Worm (Caenorhabditis elegans) whole organism, L2 larva: ENCODE results near the gene C18B10.6.

Experiments
- blmp-1 ChIP-seq: sonication (generic microtip); optimal IDR thresholded peaks from 2 replicates; lab custom pipeline; 2017; ENCODE audit warnings: missing genetic modification characterization, mild to moderate bottlenecking, missing compliant biosample characterization, antibody characterized with exemption, moderate library complexity; ENCODE audit not compliant: insufficient read depth
- egl-27 ChIP-seq: sonication (generic microtip); optimal IDR thresholded peaks from 3 replicates; lab custom pipeline; 2017; ENCODE audit warnings: missing biosample characterization, missing genetic modification reagents, missing genetic modification characterization
- elt-1 ChIP-seq: fragments of 150-350 bp; optimal IDR thresholded peaks from 2 replicates; lab custom pipeline; 2014; ENCODE audit warnings: missing biosample characterization, missing genetic modification characterization
- lin-13 ChIP-seq: fragments of 150-350 bp; optimal IDR thresholded peaks from 2 replicates; lab custom pipeline; 2014; ENCODE audit warnings: missing biosample characterization, missing genetic modification reagents, missing genetic modification characterization
- lin-39 ChIP-seq: fragments of 150-350 bp; optimal IDR thresholded peaks from 2 replicates; lab custom pipeline; 2014; ENCODE audit warnings: missing biosample characterization, missing genetic modification reagents, missing genetic modification characterization
- nhr-11 ChIP-seq: fragments of 150-350 bp; optimal IDR thresholded peaks from 2 replicates; lab custom pipeline; 2014; ENCODE audit warnings: missing biosample characterization, missing genetic modification characterization
- unc-39 ChIP-seq: fragments of 150-350 bp; optimal IDR thresholded peaks from 2 replicates; lab custom pipeline; 2014; ENCODE audit warnings: missing biosample characterization, missing genetic modification characterization
- zag-1 ChIP-seq: fragments of 150-350 bp; optimal IDR thresholded peaks from 2 replicates; lab custom pipeline; 2014; ENCODE audit warnings: missing biosample characterization, missing genetic modification characterization

- no peak for TF ChIP-seq elt-1 (tag; lab: Kevin White, UChicago)
- TF ChIP-seq nhr-11, result no peak
- no peak for TF ChIP-seq lin-39
- no peak for TF ChIP-seq unc-39
- no peak for TF ChIP-seq egl-27 (tag; lab: Kevin White, UChicago)
- no peak for TF ChIP-seq lin-13 (GFP tag; lab: Kevin White, UChicago)
- no peak for TF ChIP-seq blmp-1
- TF ChIP-seq zag-1 (tag; lab: Kevin White, UChicago), result no peak
Measured at ce11 chrV:7506207-7506606, 25.4 kb upstream of the C18B10.6 start.
